Worm (Caenorhabditis elegans): Measurements from ENCODE around the gene ogt-1.
A peak's percentile ranks its signal among the peaks of the same experiment; 100 is the strongest.

The ogt-1 gene

DNA sequence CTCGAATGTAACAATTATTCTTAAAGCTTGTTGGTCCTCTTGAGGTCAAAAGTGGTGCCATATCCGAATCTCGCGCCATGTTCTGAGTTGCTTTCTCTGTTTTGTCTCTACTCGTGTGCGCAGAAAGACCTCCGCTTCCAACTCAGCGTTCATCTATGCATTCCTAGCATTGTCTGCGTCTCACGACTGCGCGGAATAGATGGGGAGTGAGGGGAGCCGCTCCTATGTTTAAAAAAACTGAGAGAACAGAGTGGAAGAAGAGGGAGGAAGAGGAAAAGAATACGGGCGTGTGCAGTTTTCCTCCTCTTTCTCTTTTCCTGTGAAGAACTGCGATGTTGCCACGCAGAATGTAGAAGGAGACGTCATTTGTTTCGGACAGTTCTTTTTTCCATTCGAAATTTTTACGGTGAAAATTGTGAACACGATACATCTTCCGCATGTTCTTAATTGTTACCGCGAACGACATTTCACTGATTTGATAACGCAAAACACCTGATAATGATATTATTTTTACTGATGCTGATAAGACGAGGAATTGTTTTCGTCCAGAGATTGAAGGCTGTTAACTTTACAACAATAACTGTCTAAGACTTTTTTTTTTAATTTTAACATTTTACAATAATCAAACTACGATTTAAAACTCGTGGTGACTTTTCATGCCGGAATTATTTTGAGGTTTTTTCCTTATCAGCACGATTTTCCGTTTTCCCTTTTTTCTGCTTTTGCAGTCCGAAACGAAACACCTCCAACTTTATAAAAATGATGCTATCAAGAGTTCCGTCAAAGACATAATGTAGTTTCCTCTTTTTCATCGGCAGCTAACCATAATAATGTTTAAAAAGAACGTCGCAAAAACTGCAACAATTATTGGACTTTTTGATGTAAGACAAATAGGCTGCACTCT lies 13.3 kb upstream of the ogt-1 start (continued):
- no peak for TF ChIP-seq tra-1 (GFP tag; IDR thresholded peaks at IDR 0.05)
- TF ChIP-seq daf-8 (GFP tag; IDR thresholded peaks at IDR 0.05), result no peak
- TF ChIP-seq zfp-3 (GFP tag; conservative IDR thresholded peaks at IDR 0.05), result no peak
- TF ChIP-seq mxl-3 (GFP tag; optimal IDR thresholded peaks at IDR 0.05), result no peak
- TF ChIP-seq hif-1 (tag; optimal IDR thresholded peaks at IDR 0.05), result peak in 1 of 2 experiments; percentile 20
- TF ChIP-seq dmd-6 (GFP tag; IDR thresholded peaks at IDR 0.05), result peak; percentile 45
- TF ChIP-seq ctbp-1 (GFP tag; IDR thresholded peaks at IDR 0.05), result no peak
- TF ChIP-seq ama-1 (optimal IDR thresholded peaks at IDR 0.05), result peak; percentile 2
- peak; percentile 2 for TF ChIP-seq dpl-1 (GFP tag; optimal IDR thresholded peaks at IDR 0.05)
- no peak for TF ChIP-seq lim-7 (GFP tag; IDR thresholded peaks at IDR 0.05)
- no peak for TF ChIP-seq Y75B8A.6 (GFP tag; IDR thresholded peaks at IDR 0.05)
- TF ChIP-seq hlh-11 (tag; optimal IDR thresholded peaks at IDR 0.05), result peak; percentile 58
- 0 out of 2 replicates have a peak, but pooled peaks have one; percentile 23 for TF ChIP-seq madf-9 (GFP tag; conservative IDR thresholded peaks at IDR 0.05)
- peak in 1 of 2 experiments; percentile 57 for TF ChIP-seq lsy-2 (tag; optimal IDR thresholded peaks at IDR 0.05)
- no peak for TF ChIP-seq ceh-28 (tag; optimal IDR thresholded peaks at IDR 0.05)
- no peak for TF ChIP-seq daf-16 (GFP tag; optimal IDR thresholded peaks at IDR 0.05)
- TF ChIP-seq daf-16 (tag; optimal IDR thresholded peaks at IDR 0.05), result peak; percentile 74
- no peak for TF ChIP-seq unc-130 (GFP tag; optimal IDR thresholded peaks at IDR 0.05)
- TF ChIP-seq nhr-77 (tag; optimal IDR thresholded peaks at IDR 0.05), result no peak
- TF ChIP-seq spr-3 (GFP tag; optimal IDR thresholded peaks at IDR 0.05), result no peak
- TF ChIP-seq F37D6.2 (tag; optimal IDR thresholded peaks at IDR 0.05), result peak; percentile 9
- TF ChIP-seq F44E2.7 (GFP tag; IDR thresholded peaks at IDR 0.05), result no peak
- TF ChIP-seq jun-1 (tag; optimal IDR thresholded peaks at IDR 0.05), result peak; percentile 2
- TF ChIP-seq zfp-2 (tag; optimal IDR thresholded peaks at IDR 0.05), result no peak
- peak; percentile 76 for TF ChIP-seq mep-1 (tag; optimal IDR thresholded peaks at IDR 0.05)
- no peak for TF ChIP-seq lin-15B (tag; optimal IDR thresholded peaks at IDR 0.05)
- TF ChIP-seq dmd-9 (GFP tag; IDR thresholded peaks at IDR 0.05), result no peak
- TF ChIP-seq hlh-30 (tag; optimal IDR thresholded peaks at IDR 0.05; ENCODE audit: insufficient read depth), result peak; percentile 40
- TF ChIP-seq fkh-10 (GFP tag; optimal IDR thresholded peaks at IDR 0.05), result peak; percentile 21
- TF ChIP-seq arid-1 (GFP tag; conservative IDR thresholded peaks at IDR 0.05), result no peak
- TF ChIP-seq nhr-48 (tag; optimal IDR thresholded peaks at IDR 0.05), result no peak
- TF ChIP-seq php-3 (GFP tag; IDR thresholded peaks at IDR 0.05), result peak; percentile 89
- no peak for TF ChIP-seq spr-1 (tag; optimal IDR thresholded peaks at IDR 0.05)
- TF ChIP-seq egl-43 (GFP tag; IDR thresholded peaks at IDR 0.05), result peak; percentile 61; the same call in 1 of the 2 replicates
- TF ChIP-seq mdl-1 (tag; optimal IDR thresholded peaks at IDR 0.05), result peak in 1 of 2 experiments; percentile 41
- TF ChIP-seq nhr-6 (tag; optimal IDR thresholded peaks at IDR 0.05), result peak; percentile 29
- TF ChIP-seq set-16 (GFP tag; IDR thresholded peaks at IDR 0.05), result peak; percentile 31
- TF ChIP-seq snpc-1.2 (GFP tag; IDR thresholded peaks at IDR 0.05), result no peak
- peak; percentile 51 for TF ChIP-seq mes-2 (tag; optimal IDR thresholded peaks at IDR 0.05; ENCODE audit: poor library complexity, severe bottlenecking)

DNA sequence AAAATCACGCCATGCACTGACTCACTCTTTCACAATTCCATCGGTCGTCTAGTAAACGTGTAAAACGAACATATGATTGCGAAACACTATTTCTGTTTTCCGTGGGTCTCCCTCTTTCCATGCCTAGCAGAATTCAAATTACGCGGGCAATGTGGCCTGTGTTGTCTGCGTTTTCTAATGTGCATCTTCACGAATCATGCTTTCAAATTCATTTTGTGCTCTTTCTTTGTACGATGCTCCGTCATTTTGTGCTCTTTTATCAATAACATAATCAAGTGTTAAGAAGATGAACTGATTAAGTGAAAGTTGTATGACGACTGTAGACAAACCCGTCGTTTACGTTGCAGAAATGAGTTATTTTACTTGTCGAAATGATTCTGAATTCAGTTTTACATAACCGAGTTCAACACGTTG lies 12.2 kb upstream of the ogt-1 start:
- TF ChIP-seq saeg-2 (GFP tag; IDR thresholded peaks at IDR 0.05) (peak; percentile 58; the same call in 1 of the 2 replicates), lin-38 (GFP tag; IDR thresholded peaks at IDR 0.05) (peak; percentile 26), mdl-1 (tag; optimal IDR thresholded peaks at IDR 0.05) (peak in 1 of 2 experiments; percentile 83), madf-5 (GFP tag; IDR thresholded peaks at IDR 0.05) (no peak), ceh-20 (GFP tag; IDR thresholded peaks at IDR 0.05) (no peak), skn-1 (tag; optimal IDR thresholded peaks at IDR 0.05) (no peak), ctbp-1 (GFP tag; IDR thresholded peaks at IDR 0.05) (no peak), Y105C5A.15 (GFP tag; IDR thresholded peaks at IDR 0.05) (no peak), nhr-77 (tag; optimal IDR thresholded peaks at IDR 0.05) (peak; percentile 2), T26A8.4 (GFP tag; IDR thresholded peaks at IDR 0.05) (no peak), sdz-12 (GFP tag; optimal IDR thresholded peaks at IDR 0.05) (no peak), F10B5.3 (tag; optimal IDR thresholded peaks at IDR 0.05) (no peak), mxl-3 (GFP tag; optimal IDR thresholded peaks at IDR 0.05) (peak; percentile 67), zag-1 (tag; optimal IDR thresholded peaks at IDR 0.05) (no peak), Y48G9A.11 (GFP tag; IDR thresholded peaks at IDR 0.05) (no peak), snpc-1.2 (GFP tag; IDR thresholded peaks at IDR 0.05) (no peak)
